Fruit fly (Drosophila melanogaster): Measurements from ENCODE around the gene Josd.
A peak's percentile ranks its signal among the peaks of the same experiment; 100 is the strongest.

Josd gene

dm6 chrX:6287842-6288241 lies 26.9 kb downstream of the Josd start, which contains the start of the genes Top3beta and wuho (continued):
- TF ChIP-seq CG6689 (GFP tag; IDR thresholded peaks at IDR 0.05) (no peak), mam (GFP tag; optimal IDR thresholded peaks at IDR 0.05) (peak; percentile 58), CG16863 (GFP tag; optimal IDR thresholded peaks at IDR 0.05) (peak; percentile 10), Lpt (GFP tag; optimal IDR thresholded peaks at IDR 0.05) (no peak), Fer3 (tag; optimal IDR thresholded peaks at IDR 0.05) (peak; percentile 15), esg (GFP tag; conservative IDR thresholded peaks at IDR 0.05) (no peak), BEAF-32 (GFP tag; optimal IDR thresholded peaks at IDR 0.05) (peak; percentile 66), CTCF (GFP tag; optimal IDR thresholded peaks at IDR 0.05) (peak; percentile 29), onecut (GFP tag; IDR thresholded peaks at IDR 0.05) (peak; percentile 36; the same call in 1 of the 2 replicates), sim (GFP tag; IDR thresholded peaks at IDR 0.05) (no peak), pnt (GFP tag; optimal IDR thresholded peaks at IDR 0.05) (no peak), Hey (tag; optimal IDR thresholded peaks at IDR 0.05) (no peak), CG32532 (GFP tag; IDR thresholded peaks at IDR 0.05) (0 out of 2 replicates have a peak, but pooled peaks have one; percentile 15), CG11093 (GFP tag; IDR thresholded peaks at IDR 0.05) (no peak), CG8924 (tag; optimal IDR thresholded peaks at IDR 0.05) (peak; percentile 58), Nf-YC (tag; optimal IDR thresholded peaks at IDR 0.05) (peak; percentile 74), CG10321 (GFP tag; IDR thresholded peaks at IDR 0.05) (no peak), HmgZ (tag; optimal IDR thresholded peaks at IDR 0.05) (peak; percentile 85), Spps (tag; optimal IDR thresholded peaks at IDR 0.05) (peak; percentile 6), CG10959 (GFP tag; IDR thresholded peaks at IDR 0.05) (no peak), Neu2 (GFP tag; optimal IDR thresholded peaks at IDR 0.05; ENCODE audit: borderline replicate concordance) (no peak), lov (optimal IDR thresholded peaks at IDR 0.05) (no peak), lov (GFP tag; IDR thresholded peaks at IDR 0.05) (no peak), CG3163 (GFP tag; optimal IDR thresholded peaks at IDR 0.05) (peak; percentile 61), ftz-f1 (GFP tag; optimal IDR thresholded peaks at IDR 0.05) (peak; percentile 58), gro (GFP tag; optimal IDR thresholded peaks at IDR 0.05) (peak; percentile 48), lmd (GFP tag; IDR thresholded peaks at IDR 0.05) (no peak), danr (GFP tag; IDR thresholded peaks at IDR 0.05) (no peak), Dll (GFP tag; IDR thresholded peaks at IDR 0.05; ENCODE audit: partially characterized antibody) (peak; percentile 68; the same call in 3 of the 4 replicates), ase (GFP tag; IDR thresholded peaks at IDR 0.05) (no peak), CG31224 (GFP tag; IDR thresholded peaks at IDR 0.05) (no peak), CG15479 (GFP tag; optimal IDR thresholded peaks at IDR 0.05) (peak; percentile 90), fu2 (GFP tag; optimal IDR thresholded peaks at IDR 0.05) (no peak), CG3281 (GFP tag; optimal IDR thresholded peaks at IDR 0.05) (peak; percentile 45), ewg (GFP tag; optimal IDR thresholded peaks at IDR 0.05) (peak; percentile 42), pita (GFP tag; optimal IDR thresholded peaks at IDR 0.05) (no peak), Hr78 (GFP tag; optimal IDR thresholded peaks at IDR 0.05) (no peak), CG7839 (tag; optimal IDR thresholded peaks at IDR 0.05) (no peak), kah (GFP tag; optimal IDR thresholded peaks at IDR 0.05) (peak; percentile 13), abd-A (tag; optimal IDR thresholded peaks at IDR 0.05) (no peak), Sin3A (optimal IDR thresholded peaks at IDR 0.05) (peak; percentile 66), CG3407 (GFP tag; optimal IDR thresholded peaks at IDR 0.05) (no peak), Hmr (GFP tag; optimal IDR thresholded peaks at IDR 0.05) (peak; percentile 75), sima (GFP tag; optimal IDR thresholded peaks at IDR 0.05) (no peak), psq (GFP tag; optimal IDR thresholded peaks at IDR 0.05) (no peak), Med (GFP tag) (peak; percentile 91), CG18476 (GFP tag; optimal IDR thresholded peaks at IDR 0.05) (no peak), CoRest (tag; optimal IDR thresholded peaks at IDR 0.05) (peak; percentile 32), Ets97D (GFP tag; optimal IDR thresholded peaks at IDR 0.05) (peak; percentile 93), CG4328 (GFP tag; optimal IDR thresholded peaks at IDR 0.05) (no peak), Usf (GFP tag; optimal IDR thresholded peaks at IDR 0.05) (no peak), CG11696 (GFP tag; IDR thresholded peaks at IDR 0.05) (no peak), Meics (GFP tag; optimal IDR thresholded peaks at IDR 0.05) (no peak)
